Worm (Caenorhabditis elegans): ENCODE measurements around the gene cpsf-2.

cpsf-2 gene

ce11 chrV:7196498-7196966 lies 17.6 kb downstream of the cpsf-2 start, which contains the start of gene F09G2.2 (continued):
- peak; percentile 72; the same call in 1 of the 2 replicates for TF ChIP-seq nhr-42 (GFP tag; IDR thresholded peaks at IDR 0.05)
- 0 out of 2 replicates have a peak, but pooled peaks have one; percentile 14 for TF ChIP-seq vab-7 (GFP tag; IDR thresholded peaks at IDR 0.05)
- peak; percentile 94 for TF ChIP-seq dpl-1 (GFP tag; optimal IDR thresholded peaks at IDR 0.05)
- TF ChIP-seq pha-4 (GFP tag; IDR thresholded peaks at IDR 0.05), result peak; percentile 78; the same call in 1 of the 2 replicates
- no peak for TF ChIP-seq pha-4 (tag; optimal IDR thresholded peaks at IDR 0.05)
- TF ChIP-seq lin-38 (GFP tag; IDR thresholded peaks at IDR 0.05), result peak; percentile 87
- TF ChIP-seq ztf-11 (tag; optimal IDR thresholded peaks at IDR 0.05), result no peak
- TF ChIP-seq aha-1 (tag), result peak; percentile 99
- TF ChIP-seq nhr-6 (tag; optimal IDR thresholded peaks at IDR 0.05), result peak; percentile 83
- TF ChIP-seq ZK546.5 (tag; optimal IDR thresholded peaks at IDR 0.05), result no peak
- TF ChIP-seq hlh-30 (tag; optimal IDR thresholded peaks at IDR 0.05; ENCODE audit: insufficient read depth), result peak; percentile 83
- TF ChIP-seq ceh-32 (tag; optimal IDR thresholded peaks at IDR 0.05; ENCODE audit: poor library complexity), result no peak
- TF ChIP-seq hlh-11 (tag; optimal IDR thresholded peaks at IDR 0.05), result peak; percentile 94
- peak; percentile 77 for TF ChIP-seq duxl-1 (tag; optimal IDR thresholded peaks at IDR 0.05; ENCODE audit: poor library complexity)
- TF ChIP-seq sdz-12 (GFP tag; optimal IDR thresholded peaks at IDR 0.05), result no peak
- peak; percentile 91 for TF ChIP-seq T26A8.4 (GFP tag; IDR thresholded peaks at IDR 0.05)
- TF ChIP-seq madf-5 (GFP tag; IDR thresholded peaks at IDR 0.05), result no peak
- peak; percentile 28 for TF ChIP-seq lin-15B (tag; optimal IDR thresholded peaks at IDR 0.05)
- TF ChIP-seq ama-1 (optimal IDR thresholded peaks at IDR 0.05), result peak; percentile 61
- peak; percentile 70 for TF ChIP-seq fkh-10 (GFP tag; optimal IDR thresholded peaks at IDR 0.05)
- no peak for TF ChIP-seq ZK337.2 (GFP tag; IDR thresholded peaks at IDR 0.05)
- TF ChIP-seq F44E2.7 (GFP tag; IDR thresholded peaks at IDR 0.05), result no peak
- peak; percentile 63 for TF ChIP-seq Y48G9A.11 (GFP tag; IDR thresholded peaks at IDR 0.05)
- no peak for TF ChIP-seq skn-1 (tag; optimal IDR thresholded peaks at IDR 0.05)
- TF ChIP-seq ceh-44 (GFP tag; IDR thresholded peaks at IDR 0.05), result no peak
- TF ChIP-seq Y75B8A.6 (GFP tag; IDR thresholded peaks at IDR 0.05), result no peak
- TF ChIP-seq lin-13 (GFP tag; optimal IDR thresholded peaks at IDR 0.05), result peak; percentile 90
- peak; percentile 72 for TF ChIP-seq zfp-3 (GFP tag; conservative IDR thresholded peaks at IDR 0.05)
- TF ChIP-seq unc-39 (tag; optimal IDR thresholded peaks at IDR 0.05), result no peak
- peak; percentile 61 for TF ChIP-seq set-16 (GFP tag; IDR thresholded peaks at IDR 0.05)
- peak; percentile 92 for TF ChIP-seq nhr-77 (tag; optimal IDR thresholded peaks at IDR 0.05)
- TF ChIP-seq hmg-1.1 (GFP tag; IDR thresholded peaks at IDR 0.05), result peak; percentile 89
- no peak for TF ChIP-seq daf-19 (GFP tag; conservative IDR thresholded peaks at IDR 0.05)
- TF ChIP-seq snpc-4 (tag; optimal IDR thresholded peaks at IDR 0.05), result peak; percentile 24
- no peak for TF ChIP-seq dmd-8 (GFP tag; IDR thresholded peaks at IDR 0.05)
- TF ChIP-seq F49E8.2 (tag; optimal IDR thresholded peaks at IDR 0.05; ENCODE audit: borderline replicate concordance), result no peak
- TF ChIP-seq nhr-76 (tag; optimal IDR thresholded peaks at IDR 0.05), result no peak
- TF ChIP-seq lin-39 (tag; optimal IDR thresholded peaks at IDR 0.05), result no peak

ce11 chrV:7197036-7197435 lies 18.1 kb downstream of the cpsf-2 start:
- TF ChIP-seq nhr-42 (GFP tag; IDR thresholded peaks at IDR 0.05), result 0 out of 2 replicates have a peak, but pooled peaks have one; percentile 20
- TF ChIP-seq D1046.2 (GFP tag; IDR thresholded peaks at IDR 0.05), result no peak
- no peak for TF ChIP-seq egl-43 (GFP tag; IDR thresholded peaks at IDR 0.05)
- TF ChIP-seq tra-1 (GFP tag; IDR thresholded peaks at IDR 0.05), result no peak
- TF ChIP-seq Y105C5A.15 (GFP tag; IDR thresholded peaks at IDR 0.05), result no peak
- TF ChIP-seq aly-2 (tag; optimal IDR thresholded peaks at IDR 0.05), result no peak
- TF ChIP-seq mxl-2 (GFP tag; conservative IDR thresholded peaks at IDR 0.05), result no peak
- TF ChIP-seq lim-7 (GFP tag; IDR thresholded peaks at IDR 0.05), result 0 out of 2 replicates have a peak, but pooled peaks have one; percentile 49
- no peak for TF ChIP-seq unc-39 (tag; optimal IDR thresholded peaks at IDR 0.05)
